Worm (Caenorhabditis elegans) whole organism, late embryonic: ENCODE measurements around the gene F59B1.4.

Experiments
- F13H6.1 ChIP-seq: sonication (generic microtip); optimal IDR thresholded peaks from 2 replicates; lab custom pipeline; 2016; ENCODE audit warnings: missing genetic modification characterization, missing compliant biosample characterization
- K09A11.1 ChIP-seq: sonication (generic microtip); optimal IDR thresholded peaks from 2 replicates; lab custom pipeline; 2017; ENCODE audit warnings: antibody characterized with exemption, mild to moderate bottlenecking, missing genetic modification characterization, missing compliant biosample characterization; ENCODE audit not compliant: insufficient read depth
- T23F11.4 ChIP-seq: fragments of 200-800 bp; sonication (Bioruptor generic); optimal IDR thresholded peaks from 2 replicates; lab custom pipeline; 2018; ENCODE audit warnings: mild to moderate bottlenecking, missing genetic modification characterization, missing compliant biosample characterization
- Y22D7AL.16 ChIP-seq: sonication (generic microtip); optimal IDR thresholded peaks from 2 replicates; lab custom pipeline; 2016; ENCODE audit warnings: missing genetic modification characterization, missing compliant biosample characterization
- ama-1 ChIP-seq: fragments of 150-350 bp; optimal IDR thresholded peaks from 2 replicates; lab custom pipeline; 2014
- ceh-14 ChIP-seq: sonication (generic microtip); optimal IDR thresholded peaks from 2 replicates; lab custom pipeline; 2016; ENCODE audit warnings: missing genotype, missing genetic modification characterization, missing compliant biosample characterization
- ceh-2 ChIP-seq: sonication (generic microtip); optimal IDR thresholded peaks from 2 replicates; lab custom pipeline; 2016; ENCODE audit warnings: missing genotype, missing genetic modification characterization, missing compliant biosample characterization
- ceh-30 ChIP-seq: fragments of 150-350 bp; optimal IDR thresholded peaks from 2 replicates; lab custom pipeline; 2014; ENCODE audit warnings: missing biosample characterization, missing genetic modification characterization
- ceh-31 ChIP-seq: sonication (generic microtip); optimal IDR thresholded peaks from 2 replicates; lab custom pipeline; 2016; ENCODE audit warnings: missing genetic modification characterization, missing compliant biosample characterization
- ceh-48 ChIP-seq: sonication (generic microtip); optimal IDR thresholded peaks from 2 replicates; lab custom pipeline; 2016; ENCODE audit warnings: missing genetic modification characterization, inconsistent platforms, missing compliant biosample characterization
- ceh-6 ChIP-seq: fragments of 200-800 bp; sonication (Bioruptor generic); optimal IDR thresholded peaks from 2 replicates; lab custom pipeline; 2018; ENCODE audit warnings: mild to moderate bottlenecking, missing genetic modification characterization, missing compliant biosample characterization
- ceh-9 ChIP-seq: sonication (generic microtip); optimal IDR thresholded peaks from 2 replicates; lab custom pipeline; 2016; ENCODE audit warnings: mild to moderate bottlenecking, missing genetic modification characterization, inconsistent platforms, missing compliant biosample characterization
- che-1 ChIP-seq: sonication (generic microtip); optimal IDR thresholded peaks from 2 replicates; lab custom pipeline; 2016; ENCODE audit warnings: mild to moderate bottlenecking, missing genetic modification characterization, missing compliant biosample characterization
- dmd-4 ChIP-seq: sonication (generic microtip); optimal IDR thresholded peaks from 2 replicates; lab custom pipeline; 2016; ENCODE audit warnings: borderline replicate concordance, missing genetic modification characterization, missing compliant biosample characterization
- elt-2 ChIP-seq: sonication (generic microtip); optimal IDR thresholded peaks from 2 replicates; lab custom pipeline; 2016; ENCODE audit warnings: missing genetic modification reagents, missing genetic modification characterization, missing compliant biosample characterization
- eyg-1 ChIP-seq: sonication (generic microtip); optimal IDR thresholded peaks from 2 replicates; lab custom pipeline; 2016; ENCODE audit warnings: missing genotype, missing genetic modification characterization, missing compliant biosample characterization
- fax-1 ChIP-seq: sonication (generic microtip); optimal IDR thresholded peaks from 2 replicates; lab custom pipeline; 2016; ENCODE audit warnings: missing genotype, missing genetic modification characterization, missing compliant biosample characterization
- hlh-30 ChIP-seq: sonication (generic microtip); optimal IDR thresholded peaks from 2 replicates; lab custom pipeline; 2017; ENCODE audit warnings: antibody characterized with exemption, missing genetic modification characterization, missing compliant biosample characterization; ENCODE audit not compliant: insufficient read depth
- hlh-6 ChIP-seq: sonication (generic microtip); optimal IDR thresholded peaks from 2 replicates; lab custom pipeline; 2016; ENCODE audit warnings: missing genotype, missing genetic modification characterization, missing compliant biosample characterization
- lin-11 ChIP-seq: fragments of 200-800 bp; sonication (Bioruptor generic); optimal IDR thresholded peaks from 2 replicates; lab custom pipeline; 2018; ENCODE audit warnings: mild to moderate bottlenecking, missing genetic modification characterization, missing compliant biosample characterization
- mec-3 ChIP-seq: sonication (generic microtip); optimal IDR thresholded peaks from 2 replicates; lab custom pipeline; 2016; ENCODE audit warnings: borderline replicate concordance, missing genetic modification characterization, missing compliant biosample characterization
- nfya-1 ChIP-seq: sonication (generic microtip); optimal IDR thresholded peaks from 2 replicates; lab custom pipeline; 2017; ENCODE audit warnings: missing genetic modification characterization, mild to moderate bottlenecking, missing compliant biosample characterization, antibody characterized with exemption, moderate library complexity
- nhr-11 ChIP-seq: fragments of 150-350 bp; optimal IDR thresholded peaks from 2 replicates; lab custom pipeline; 2014; ENCODE audit warnings: missing biosample characterization, missing genetic modification characterization
- odd-2 ChIP-seq: sonication (generic microtip); optimal IDR thresholded peaks from 2 replicates; lab custom pipeline; 2017; ENCODE audit warnings: antibody characterized with exemption, mild to moderate bottlenecking, missing genetic modification characterization, missing compliant biosample characterization
- pag-3 ChIP-seq: sonication (generic microtip); optimal IDR thresholded peaks from 2 replicates; lab custom pipeline; 2016; ENCODE audit warnings: missing compliant biosample characterization, missing genetic modification characterization, borderline replicate concordance
- pax-1 ChIP-seq: fragments of 150-350 bp; optimal IDR thresholded peaks from 2 replicates; lab custom pipeline; 2014; ENCODE audit warnings: missing biosample characterization, missing genetic modification characterization
- pros-1 ChIP-seq: fragments of 150-350 bp; optimal IDR thresholded peaks from 2 replicates; lab custom pipeline; 2014; ENCODE audit warnings: missing biosample characterization, missing genetic modification reagents, missing genetic modification characterization
- ref-2 ChIP-seq: sonication (generic microtip); optimal IDR thresholded peaks from 2 replicates; lab custom pipeline; 2016; ENCODE audit warnings: missing genetic modification characterization, missing compliant biosample characterization
- rnt-1 ChIP-seq: sonication (generic microtip); optimal IDR thresholded peaks from 2 replicates; lab custom pipeline; 2016; ENCODE audit warnings: missing genetic modification characterization, missing compliant biosample characterization
- sox-2 ChIP-seq: fragments of 200-800 bp; sonication (Bioruptor generic); IDR thresholded peaks from 2 replicates; pipeline ENCODE4 v1.3.6; 2022; ENCODE audit warnings: missing genetic modification reagents, missing genetic modification characterization, missing compliant biosample characterization
- tbx-2 ChIP-seq: sonication (generic microtip); optimal IDR thresholded peaks from 2 replicates; lab custom pipeline; 2016; ENCODE audit warnings: missing genetic modification characterization, missing compliant biosample characterization
- ttx-3 ChIP-seq: sonication (generic microtip); optimal IDR thresholded peaks from 2 replicates; lab custom pipeline; 2016; ENCODE audit warnings: missing genetic modification reagents, missing genetic modification characterization, missing compliant biosample characterization
- unc-3 ChIP-seq, 2 experiments: fragments of 200-800 bp in 1 of 2; sonication (Bioruptor generic) in 1 of 2; sonication (generic microtip) in 1 of 2; conservative IDR thresholded peaks in 1 of 2; optimal IDR thresholded peaks in 1 of 2; 2 replicates each; pipeline versions ENCODE4 v1.3.6 to Lab custom; 2016 to 2022; ENCODE audit warnings: missing compliant biosample characterization in 2 of 2, missing genetic modification characterization in 2 of 2, missing genetic modification reagents in 1 of 2
- unc-42 ChIP-seq: sonication (generic microtip); optimal IDR thresholded peaks from 2 replicates; lab custom pipeline; 2016; ENCODE audit warnings: missing genotype, missing genetic modification characterization, missing compliant biosample characterization
- zip-5 ChIP-seq: sonication (generic microtip); optimal IDR thresholded peaks from 2 replicates; lab custom pipeline; 2016; ENCODE audit warnings: missing genetic modification characterization, missing compliant biosample characterization

F59B1.4 gene

DNA sequence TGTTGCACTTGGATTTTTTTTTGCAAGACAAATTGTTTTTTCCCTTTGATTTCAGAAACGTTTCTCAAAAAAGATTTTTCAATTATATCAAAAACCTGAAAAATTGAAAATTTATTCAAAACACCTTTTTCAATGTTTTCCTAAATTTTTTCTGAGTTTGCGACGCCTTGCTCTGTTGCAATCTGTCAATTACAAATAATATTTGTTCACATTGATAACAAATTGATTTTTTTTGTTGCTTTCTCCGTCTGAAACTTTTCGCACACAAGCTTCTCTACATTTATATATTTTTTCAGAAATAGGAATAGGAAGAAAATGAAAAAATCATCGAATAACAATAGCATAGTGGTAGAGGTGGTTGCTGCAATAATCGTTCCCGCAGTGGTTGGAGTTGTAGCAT is 41.6 kb upstream of the F59B1.4 start, which contains the start of gene Y39H10B.2:
Gene Y39H10B.2 (plus strand): TSS at position 301 of the 400 bp plus-strand sequence.
- no peak for TF ChIP-seq F13H6.1 (tag; lab: Kevin White, UChicago)

DNA sequence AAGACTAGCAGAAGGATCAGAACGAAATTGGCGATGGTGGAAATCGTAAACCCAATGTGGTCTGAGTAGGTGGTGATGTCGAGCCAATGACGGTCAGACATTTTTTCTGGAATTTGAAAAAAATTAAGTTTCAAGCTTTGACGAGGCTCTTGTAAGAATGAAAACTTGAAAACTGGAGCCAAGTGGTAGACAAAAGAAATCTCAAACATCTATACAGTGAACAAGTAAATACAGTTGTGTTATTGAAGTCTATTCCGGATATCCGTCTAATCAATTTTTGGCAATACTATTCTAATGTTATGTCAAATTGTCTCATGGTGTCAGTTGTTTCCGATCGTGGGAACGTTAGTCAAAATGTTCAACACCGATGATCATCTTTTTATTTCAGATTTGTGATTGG is 40.0 kb upstream of the F59B1.4 start, which contains the start of gene str-113:
Gene str-113 (minus strand): TSS at position 101 of the 400 bp plus-strand sequence.
- TF ChIP-seq mec-3 (tag; lab: Kevin White, UChicago), result no peak
- no peak for TF ChIP-seq hlh-6 (tag; lab: Kevin White, UChicago)
- no peak for TF ChIP-seq elt-2 (tag; lab: Kevin White, UChicago)
- no peak for TF ChIP-seq unc-42 (tag; lab: Kevin White, UChicago)
- TF ChIP-seq pag-3 (tag; lab: Kevin White, UChicago), result no peak
- no peak for TF ChIP-seq T23F11.4 (GFP tag; lab: Kevin White, UChicago)
- TF ChIP-seq ceh-30 (tag; lab: Kevin White, UChicago), result no peak
- TF ChIP-seq Y22D7AL.16 (tag; lab: Kevin White, UChicago), result no peak
- TF ChIP-seq sox-2 (GFP tag; lab: Robert Waterston, UW), result no peak
- no peak for TF ChIP-seq F13H6.1 (tag; lab: Kevin White, UChicago)
- TF ChIP-seq pax-1 (tag; lab: Kevin White, UChicago), result no peak

DNA sequence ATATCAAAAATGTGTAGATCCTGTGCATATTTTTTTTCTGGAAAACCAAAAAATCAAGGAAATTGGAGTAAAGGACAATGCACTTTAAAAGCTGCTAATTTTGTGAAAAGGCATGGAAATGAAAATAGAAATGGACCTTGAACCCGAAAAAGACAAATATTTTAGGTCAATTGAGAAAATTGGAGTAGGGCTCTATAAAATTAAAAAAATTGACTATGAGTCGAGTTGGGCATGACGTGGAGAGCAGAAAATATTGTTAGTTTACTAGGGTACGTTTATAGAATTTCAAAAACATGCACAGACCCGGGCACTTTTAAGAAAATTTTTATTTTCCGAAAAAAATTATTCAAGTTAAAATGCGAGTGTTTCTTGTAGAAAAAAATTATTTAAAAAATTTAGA is 32.6 kb upstream of the F59B1.4 start, which contains the start of gene acr-23:
Gene acr-23 (minus strand): TSS at position 101 of the 400 bp plus-strand sequence.
- no peak for TF ChIP-seq ceh-48 (tag; lab: Kevin White, UChicago)
- TF ChIP-seq pag-3 (tag; lab: Kevin White, UChicago), result no peak
- TF ChIP-seq ref-2 (tag; lab: Kevin White, UChicago), result no peak
- TF ChIP-seq ama-1, result no peak
- TF ChIP-seq eyg-1 (tag; lab: Kevin White, UChicago), result no peak
- no peak for TF ChIP-seq pax-1 (tag; lab: Kevin White, UChicago)
- no peak for TF ChIP-seq dmd-4 (tag; lab: Kevin White, UChicago)
- TF ChIP-seq ceh-31 (tag; lab: Kevin White, UChicago), result no peak
- no peak for TF ChIP-seq K09A11.1 (tag; lab: Kevin White, UChicago)
- TF ChIP-seq unc-3 (GFP tag; conservative IDR thresholded peaks at IDR 0.05; lab: Robert Waterston, UW), result no peak
- TF ChIP-seq unc-3 (tag; optimal IDR thresholded peaks at IDR 0.05; lab: Kevin White, UChicago), result no peak
- TF ChIP-seq ceh-14 (tag; lab: Kevin White, UChicago), result no peak
- no peak for TF ChIP-seq odd-2

DNA sequence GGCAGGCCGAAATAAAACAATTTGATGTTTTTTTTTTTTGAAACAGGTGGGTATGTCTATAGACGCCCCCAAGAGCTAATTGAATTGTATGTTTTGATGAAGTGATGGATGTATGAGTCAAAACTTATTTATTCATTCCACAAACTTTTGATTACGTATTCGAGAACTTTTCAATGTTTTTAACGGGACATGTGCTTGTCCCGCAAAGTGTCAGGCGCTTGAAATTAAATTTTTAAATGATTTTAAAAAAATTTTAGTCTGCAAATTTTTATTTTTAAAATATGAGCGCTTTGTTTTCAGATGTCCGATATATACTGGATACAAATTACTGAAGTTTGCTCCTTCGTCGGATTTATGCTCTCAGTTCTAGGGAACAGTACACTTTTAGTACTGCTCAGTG is 22.6 kb upstream of the F59B1.4 start, which contains the start of gene str-114:
Gene str-114 (plus strand): TSS at position 301 of the 400 bp plus-strand sequence.
- no peak for TF ChIP-seq ceh-6
- TF ChIP-seq, all 69 proteins: peak for 0

DNA sequence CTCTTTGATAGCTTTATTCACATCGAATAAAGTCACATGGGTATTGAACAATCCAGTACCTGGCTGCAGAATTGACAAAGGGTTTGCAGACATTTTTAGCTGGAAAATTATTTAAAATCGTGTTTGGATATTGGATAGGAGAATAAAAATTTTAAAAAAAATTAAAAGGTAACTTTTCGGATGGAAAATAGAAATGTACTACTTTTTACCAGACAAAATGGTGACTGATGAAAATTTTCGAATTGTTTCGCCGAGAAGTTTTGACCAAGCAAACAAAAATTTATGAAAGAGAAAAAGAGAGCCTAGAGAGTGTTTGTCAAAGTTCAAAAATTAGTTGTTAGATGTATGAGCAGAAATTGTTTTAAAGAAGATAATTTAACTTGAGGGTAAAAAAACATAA is 21.0 kb upstream of the F59B1.4 start, which contains the start of gene F59B1.10:
Gene F59B1.10 (minus strand): TSS at position 101 of the 400 bp plus-strand sequence.
- TF ChIP-seq pax-1 (tag; lab: Kevin White, UChicago) (no peak), zip-5 (tag; lab: Kevin White, UChicago) (no peak), ceh-9 (no peak), ceh-48 (tag; lab: Kevin White, UChicago) (no peak)
- TF ChIP-seq, all 69 proteins: peak for 0

DNA sequence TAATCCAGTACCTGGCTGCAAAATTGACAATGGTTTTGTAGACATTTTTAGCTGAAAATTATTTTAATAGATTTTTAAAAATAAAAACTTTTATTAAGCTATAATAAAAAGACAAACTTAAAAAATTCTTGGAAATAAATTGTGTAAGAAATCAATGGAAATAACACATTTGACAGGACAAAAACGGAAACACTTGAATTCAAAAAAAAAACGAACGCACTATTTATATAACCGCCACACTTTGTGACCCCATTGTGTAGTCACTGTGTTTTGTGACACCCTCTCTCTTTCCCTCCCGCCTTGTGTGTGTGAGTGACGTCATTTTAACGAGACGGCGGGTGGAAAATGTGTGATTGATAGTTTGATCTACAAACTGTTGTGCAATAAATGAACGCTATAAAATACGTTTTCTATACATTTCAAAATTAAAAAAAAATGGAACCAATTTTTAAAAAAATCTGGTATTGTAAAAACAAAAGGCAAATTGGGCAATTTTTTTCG is 17.4 kb upstream of the F59B1.4 start, which contains the start of gene F59B1.8:
Gene F59B1.8 (minus strand): TSS at position 51 of the 501 bp plus-strand sequence.
- no peak for TF ChIP-seq ceh-2 (tag; lab: Kevin White, UChicago)
- no peak for TF ChIP-seq pros-1 (tag; lab: Kevin White, UChicago)
- TF ChIP-seq fax-1, result no peak
- TF ChIP-seq hlh-30 (tag; lab: Kevin White, UChicago), result no peak
- TF ChIP-seq unc-3 (GFP tag; conservative IDR thresholded peaks at IDR 0.05; lab: Robert Waterston, UW), result no peak
- no peak for TF ChIP-seq unc-3 (tag; optimal IDR thresholded peaks at IDR 0.05; lab: Kevin White, UChicago)
- no peak for TF ChIP-seq nfya-1 (tag; lab: Kevin White, UChicago)
- no peak for TF ChIP-seq ttx-3 (tag; lab: Kevin White, UChicago)
- TF ChIP-seq ceh-9, result no peak
- TF ChIP-seq ama-1, result no peak
- TF ChIP-seq tbx-2 (tag; lab: Kevin White, UChicago), result peak; percentile 18
- TF ChIP-seq ceh-6, result no peak
- TF ChIP-seq che-1 (tag; lab: Kevin White, UChicago), result no peak
- peak; percentile 37 for TF ChIP-seq elt-2 (tag; lab: Kevin White, UChicago)
- no peak for TF ChIP-seq nhr-11
- no peak for TF ChIP-seq sox-2 (GFP tag; lab: Robert Waterston, UW)
- no peak for TF ChIP-seq lin-11
- TF ChIP-seq ceh-31 (tag; lab: Kevin White, UChicago), result no peak
- no peak for TF ChIP-seq rnt-1 (tag; lab: Kevin White, UChicago)
